Fruit fly (Drosophila melanogaster) whole organism, pupa: Measurements from ENCODE around the gene CrebA.

Experiments used
- CG10348 ChIP-seq: fragments of 200-800 bp; sonication (Bioruptor generic); IDR thresholded peaks from 2 replicates; pipeline ENCODE4 v1.3.6; 2022; ENCODE audit warnings: missing biosample characterization, missing genetic modification characterization
- CG12605 ChIP-seq: fragments of 200-800 bp; sonication (Bioruptor generic); IDR thresholded peaks from 2 replicates; pipeline ENCODE4 v1.3.6; 2022; ENCODE audit warnings: missing biosample characterization, missing genetic modification characterization
- CG13204 ChIP-seq: fragments of 200-800 bp; sonication (Bioruptor generic); optimal IDR thresholded peaks from 2 replicates; lab custom pipeline; 2018; ENCODE audit warnings: missing biosample characterization, mild to moderate bottlenecking, missing genetic modification characterization, moderate library complexity
- CG14655 ChIP-seq: fragments of 200-800 bp; sonication (Bioruptor generic); optimal IDR thresholded peaks from 3 replicates; lab custom pipeline; 2017; ENCODE audit warnings: mild to moderate bottlenecking, missing biosample characterization, missing genetic modification reagents, missing genetic modification characterization
- CG15710 ChIP-seq: fragments of 200-800 bp; sonication (Bioruptor generic); optimal IDR thresholded peaks from 2 replicates; lab custom pipeline; 2018; ENCODE audit warnings: missing biosample characterization, mild to moderate bottlenecking, missing genetic modification characterization, moderate library complexity
- CG17806 ChIP-seq: fragments of 200-800 bp; sonication (Bioruptor generic); optimal IDR thresholded peaks from 2 replicates; lab custom pipeline; 2018; ENCODE audit warnings: missing biosample characterization, mild to moderate bottlenecking, missing genetic modification characterization, moderate library complexity
- CG32121 ChIP-seq: fragments of 200-800 bp; sonication (Bioruptor generic); IDR thresholded peaks from 2 replicates; pipeline ENCODE4 v1.3.6; 2022; ENCODE audit warnings: missing biosample characterization, missing genetic modification characterization
- CG34367 ChIP-seq: fragments of 200-800 bp; sonication (Bioruptor generic); optimal IDR thresholded peaks from 2 replicates; lab custom pipeline; 2018; ENCODE audit warnings: missing biosample characterization, mild to moderate bottlenecking, missing genetic modification characterization
- CG4496 ChIP-seq: fragments of 200-800 bp; sonication (Bioruptor generic); IDR thresholded peaks from 3 replicates; pipeline ENCODE4 v1.3.6; 2022; ENCODE audit warnings: missing biosample characterization, missing genetic modification characterization
- CG8159 ChIP-seq: fragments of 200-800 bp; sonication (Bioruptor generic); optimal IDR thresholded peaks from 3 replicates; lab custom pipeline; 2018; ENCODE audit warnings: missing biosample characterization, mild to moderate bottlenecking, missing genetic modification characterization, moderate library complexity
- CG8301 ChIP-seq: fragments of 200-800 bp; sonication (Bioruptor generic); optimal IDR thresholded peaks from 2 replicates; lab custom pipeline; 2018; ENCODE audit warnings: missing biosample characterization, mild to moderate bottlenecking, missing genetic modification characterization
- CG9948 ChIP-seq: fragments of 200-800 bp; sonication (Bioruptor generic); optimal IDR thresholded peaks from 2 replicates; lab custom pipeline; 2018; ENCODE audit warnings: missing biosample characterization, mild to moderate bottlenecking, missing genetic modification characterization, moderate library complexity
- D1 ChIP-seq: fragments of 200-800 bp; sonication (Bioruptor generic); optimal IDR thresholded peaks from 2 replicates; lab custom pipeline; 2018; ENCODE audit warnings: missing biosample characterization, mild to moderate bottlenecking, missing genetic modification characterization, moderate library complexity
- EcR ChIP-seq: fragments of 200-800 bp; sonication (Bioruptor generic); optimal IDR thresholded peaks from 3 replicates; lab custom pipeline; 2019; ENCODE audit warnings: missing biosample characterization, missing genetic modification characterization, mild to moderate bottlenecking, moderate library complexity, missing genetic modification reagents
- Ets98B ChIP-seq: fragments of 200-800 bp; sonication (Bioruptor generic); IDR thresholded peaks from 2 replicates; pipeline ENCODE4 v1.3.6; 2022; ENCODE audit warnings: missing biosample characterization, missing genetic modification characterization
- Pif1A ChIP-seq: fragments of 200-800 bp; sonication (Bioruptor generic); optimal IDR thresholded peaks from 3 replicates; lab custom pipeline; 2016; ENCODE audit warnings: missing biosample characterization, missing genetic modification characterization
- Pif1B ChIP-seq: fragments of 200-800 bp; sonication (Bioruptor generic); optimal IDR thresholded peaks from 3 replicates; lab custom pipeline; 2016; ENCODE audit warnings: missing biosample characterization, missing genetic modification characterization
- Snoo ChIP-seq: fragments of 200-800 bp; sonication (Bioruptor generic); optimal IDR thresholded peaks from 3 replicates; lab custom pipeline; 2017; ENCODE audit warnings: missing biosample characterization, mild to moderate bottlenecking, missing genetic modification characterization, inconsistent platforms
- fd96Ca ChIP-seq: fragments of 200-800 bp; sonication (Bioruptor generic); IDR thresholded peaks from 3 replicates; pipeline ENCODE4 v1.3.6; 2022; ENCODE audit warnings: missing biosample characterization, missing genetic modification characterization
- gl ChIP-seq: fragments of 200-800 bp; sonication (Bioruptor generic); optimal IDR thresholded peaks from 2 replicates; lab custom pipeline; 2018; ENCODE audit warnings: missing biosample characterization, mild to moderate bottlenecking, missing genetic modification characterization
- rn ChIP-seq: fragments of 200-800 bp; sonication (Bioruptor generic); IDR thresholded peaks from 2 replicates; pipeline ENCODE4 v1.3.6; 2022; ENCODE audit warnings: missing biosample characterization, missing genetic modification characterization

CrebA gene

DNA sequence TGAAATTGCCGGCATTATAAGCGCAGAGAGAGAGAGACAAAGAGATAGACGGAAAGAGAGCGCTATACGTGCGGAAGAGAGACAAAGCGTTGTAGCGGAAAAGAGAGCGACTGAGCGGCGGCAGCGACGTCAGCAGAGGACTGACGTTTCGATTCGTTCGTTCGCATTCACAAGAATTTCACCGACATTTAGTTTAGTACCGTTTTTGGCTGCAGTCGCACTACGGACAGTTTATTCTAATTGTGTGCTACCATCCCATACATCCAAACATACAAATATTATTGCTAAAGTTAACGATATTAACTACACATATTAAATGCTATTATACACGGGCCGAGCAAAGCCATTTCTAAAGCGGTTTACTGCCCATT lies at the start of gene CrebA:
Gene CrebA, plus strand, starts transcription at position 168 of the 371 bp plus-strand sequence.
- TF ChIP-seq Ets98B (GFP tag; lab: Robert Waterston, UW) (peak; percentile 41; the same call in 1 of the 2 replicates), CG12605 (peak; percentile 88), CG32121 (GFP tag; lab: Robert Waterston, UW) (peak; percentile 11; the same call in 1 of the 2 replicates), CG4496 (GFP tag; lab: Robert Waterston, UW) (peak; percentile 56), CG14655 (GFP tag; lab: Kevin White, UChicago) (no peak)

- TF ChIP-seq CG8301 (tag; lab: Kevin White, UChicago): no peak
- no peak for TF ChIP-seq CG34367
- no peak for TF ChIP-seq EcR (GFP tag; lab: Kevin White, UChicago)
- TF ChIP-seq CG32121 (GFP tag; lab: Robert Waterston, UW): no peak
- no peak for TF ChIP-seq rn
- TF ChIP-seq CG13204 (GFP tag; lab: Kevin White, UChicago): no peak
- TF ChIP-seq Ets98B (GFP tag; lab: Robert Waterston, UW): no peak
- no peak for TF ChIP-seq CG8159
- no peak for TF ChIP-seq CG4496 (GFP tag; lab: Robert Waterston, UW)
- no peak for TF ChIP-seq CG17806
- no peak for TF ChIP-seq Pif1B (GFP tag; lab: Kevin White, UChicago)
- no peak for TF ChIP-seq CG10348 (GFP tag; lab: Robert Waterston, UW)
- no peak for TF ChIP-seq CG9948
- no peak for TF ChIP-seq CG14655 (GFP tag; lab: Kevin White, UChicago)
Observed at dm6 chr3L:15493886-15494598, 41.2 kb upstream of the CrebA start.

- TF ChIP-seq CG9948 (no peak), Snoo (tag; lab: Kevin White, UChicago) (no peak), rn (no peak), D1 (tag; lab: Kevin White, UChicago) (no peak), CG10348 (GFP tag; lab: Robert Waterston, UW) (no peak), CG34367 (no peak), gl (no peak), EcR (GFP tag; lab: Kevin White, UChicago) (no peak), fd96Ca (GFP tag; lab: Robert Waterston, UW) (no peak)
Observed at dm6 chr3L:15494599-15495271, 40.5 kb upstream of the CrebA start.

DNA sequence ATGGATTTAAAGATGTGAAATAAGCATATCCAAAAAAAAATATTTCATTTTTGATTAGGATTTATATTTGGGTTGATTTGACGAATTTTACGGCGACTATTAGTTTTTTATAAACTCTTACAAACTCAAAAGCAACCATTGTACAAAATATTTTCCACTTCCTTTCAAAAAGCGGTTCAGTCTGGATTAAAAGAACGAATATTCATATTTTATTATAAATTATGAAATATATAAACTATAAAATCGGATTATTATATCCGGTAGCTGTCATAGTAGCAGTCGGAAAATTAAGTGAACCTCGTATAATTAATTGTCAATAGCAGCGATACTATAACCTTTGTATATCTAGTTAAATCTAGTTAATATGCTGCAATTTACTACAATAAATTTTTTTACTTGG lies 39.7 kb upstream of the CrebA start, which contains the start of gene CG12355:
Gene CG12355, minus strand, starts transcription at position 101 of the 400 bp plus-strand sequence.
- no peak for TF ChIP-seq fd96Ca (GFP tag; lab: Robert Waterston, UW)
- no peak for TF ChIP-seq EcR (GFP tag; lab: Kevin White, UChicago)
- no peak for TF ChIP-seq CG8159
- no peak for TF ChIP-seq CG10348 (GFP tag; lab: Robert Waterston, UW)
- no peak for TF ChIP-seq Pif1B (GFP tag; lab: Kevin White, UChicago)
- no peak for TF ChIP-seq CG13204 (GFP tag; lab: Kevin White, UChicago)
- TF ChIP-seq CG14655 (GFP tag; lab: Kevin White, UChicago): no peak
- no peak for TF ChIP-seq CG32121 (GFP tag; lab: Robert Waterston, UW)
- no peak for TF ChIP-seq Snoo (tag; lab: Kevin White, UChicago)
- no peak for TF ChIP-seq D1 (tag; lab: Kevin White, UChicago)
- no peak for TF ChIP-seq CG17806
- no peak for TF ChIP-seq CG15710
- TF ChIP-seq gl: no peak
- no peak for TF ChIP-seq Ets98B (GFP tag; lab: Robert Waterston, UW)

DNA sequence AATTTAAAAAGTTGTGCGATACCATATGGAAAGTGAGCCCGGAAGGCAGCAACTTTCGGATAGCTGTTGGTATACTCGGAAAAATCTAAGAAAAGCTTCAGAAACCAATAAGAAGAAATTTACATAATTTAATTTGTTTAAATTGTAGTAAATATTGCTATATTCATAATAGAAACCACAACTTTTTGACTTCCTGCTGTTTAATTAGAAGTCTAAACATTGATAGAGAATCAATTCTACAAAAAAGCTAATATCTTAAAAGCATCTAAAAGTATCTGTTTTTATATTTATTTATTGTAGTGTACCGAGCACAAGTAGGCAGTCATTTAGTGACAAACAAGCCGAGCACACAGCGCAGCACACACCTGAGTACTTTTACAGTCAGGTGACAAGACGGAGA lies 38.9 kb upstream of the CrebA start, which contains the start of gene CG13455:
Gene CG13455, plus strand, starts transcription at position 301 of the 400 bp plus-strand sequence.
- TF ChIP-seq gl (no peak), rn (no peak), CG10348 (GFP tag; lab: Robert Waterston, UW) (no peak), CG8301 (tag; lab: Kevin White, UChicago) (no peak), Ets98B (GFP tag; lab: Robert Waterston, UW) (no peak), CG17806 (no peak), CG4496 (GFP tag; lab: Robert Waterston, UW) (no peak), CG34367 (no peak), Pif1A (GFP tag; lab: Kevin White, UChicago) (no peak), fd96Ca (GFP tag; lab: Robert Waterston, UW) (no peak), CG12605 (no peak)

- TF ChIP-seq fd96Ca (GFP tag; lab: Robert Waterston, UW) (no peak), CG15710 (no peak), CG12605 (no peak), EcR (GFP tag; lab: Kevin White, UChicago) (no peak), Ets98B (GFP tag; lab: Robert Waterston, UW) (no peak), CG13204 (GFP tag; lab: Kevin White, UChicago) (no peak), Pif1A (GFP tag; lab: Kevin White, UChicago) (no peak)
- TF ChIP-seq, all 21 proteins: peak for 0
Observed at dm6 chr3L:15497902-15498301, 37.3 kb upstream of the CrebA start, which contains the start of gene CG7276. Gene CG7276, plus strand, starts transcription at chr3L:15498202.
